Worm (Caenorhabditis elegans) whole organism, dauer: Measurements from ENCODE around the gene rpt-6.

ENCODE experiments used
- unc-62 ChIP-seq: sonication (generic microtip); optimal IDR thresholded peaks from 2 replicates; lab custom pipeline; 2017; ENCODE audit warnings: missing biosample characterization, missing genetic modification reagents, missing genetic modification characterization

The rpt-6 gene

ce11 chrIII:12420256-12420655 lies 50.0 kb downstream of the rpt-6 start:
- no peak for TF ChIP-seq unc-62

ce11 chrIII:12421708-12422107 lies 51.5 kb downstream of the rpt-6 start, which contains the start of gene tat-1:
Gene tat-1 (minus strand): TSS chrIII:12421718.
- TF ChIP-seq unc-62 = no peak
